Worm (Caenorhabditis elegans): ENCODE results near the gene pafo-1.

The pafo-1 gene

ce11 chrV:11531831-11532534, 10.5 kb downstream of the pafo-1 start (continued):
- TF ChIP-seq Y53F4B.3 (GFP tag; IDR thresholded peaks at IDR 0.05) (no peak), F23B12.7 (tag; optimal IDR thresholded peaks at IDR 0.05; ENCODE audit: insufficient read depth) (peak; percentile 7), ceh-58 (GFP tag; IDR thresholded peaks at IDR 0.05) (no peak), F55B11.4 (tag; optimal IDR thresholded peaks at IDR 0.05; ENCODE audit: borderline replicate concordance, insufficient read depth) (no peak), lin-35 (GFP tag; optimal IDR thresholded peaks at IDR 0.05) (peak in 1 of 3 experiments; percentile 1), pha-4 (tag; optimal IDR thresholded peaks at IDR 0.05) (no peak), B0019.2 (GFP tag; conservative IDR thresholded peaks at IDR 0.05) (no peak), ztf-6 (GFP tag; IDR thresholded peaks at IDR 0.05) (peak; percentile 64; the same call in 1 of the 2 replicates), K12H6.12 (tag; optimal IDR thresholded peaks at IDR 0.05) (peak; percentile 76), tlf-1 (GFP tag; optimal IDR thresholded peaks at IDR 0.05) (peak; percentile 42), F52B5.7 (tag; optimal IDR thresholded peaks at IDR 0.05) (no peak), ceh-91 (GFP tag; IDR thresholded peaks at IDR 0.05) (no peak), B0035.1 (tag; optimal IDR thresholded peaks at IDR 0.05) (no peak), chd-7 (tag; optimal IDR thresholded peaks at IDR 0.05) (peak; percentile 69), xnd-1 (tag; optimal IDR thresholded peaks at IDR 0.05) (no peak), ZK185.1 (tag; optimal IDR thresholded peaks at IDR 0.05; ENCODE audit: poor library complexity, severe bottlenecking) (peak; percentile 40), Y79H2A.3 (GFP tag; conservative IDR thresholded peaks at IDR 0.05) (no peak), madf-3 (GFP tag; IDR thresholded peaks at IDR 0.05) (0 out of 2 replicates have a peak, but pooled peaks have one; percentile 23), rcor-1 (GFP tag; IDR thresholded peaks at IDR 0.05) (no peak), zim-3 (tag; optimal IDR thresholded peaks at IDR 0.05) (peak; percentile 16), B0261.1 (tag; optimal IDR thresholded peaks at IDR 0.05) (no peak), sdz-38 (tag; optimal IDR thresholded peaks at IDR 0.05) (no peak), him-1 (tag; optimal IDR thresholded peaks at IDR 0.05) (no peak), nhr-179 (tag; optimal IDR thresholded peaks at IDR 0.05) (no peak), D2030.7 (GFP tag; IDR thresholded peaks at IDR 0.05) (no peak), cebp-1 (GFP tag; IDR thresholded peaks at IDR 0.05) (no peak), cebp-1 (tag; optimal IDR thresholded peaks at IDR 0.05) (peak; percentile 77), lag-1 (GFP tag; IDR thresholded peaks at IDR 0.05) (no peak), repo-1 (tag; optimal IDR thresholded peaks at IDR 0.05) (peak; percentile 59), ztf-28 (GFP tag; IDR thresholded peaks at IDR 0.05) (no peak), lsl-1 (GFP tag; optimal IDR thresholded peaks at IDR 0.05) (no peak), egl-44 (GFP tag; IDR thresholded peaks at IDR 0.05) (0 out of 2 replicates have a peak, but pooled peaks have one; percentile 57), zfh-2 (GFP tag; conservative IDR thresholded peaks at IDR 0.05) (peak; percentile 79), Y95B8A.8 (GFP tag; IDR thresholded peaks at IDR 0.05) (no peak), dpl-1 (GFP tag; optimal IDR thresholded peaks at IDR 0.05) (no peak), snpc-4 (GFP tag; optimal IDR thresholded peaks at IDR 0.05) (no peak), snpc-4 (tag; optimal IDR thresholded peaks at IDR 0.05) (peak in 3 of 4 experiments; percentile 10 to 58 (median 54)), dpff-1 (tag; optimal IDR thresholded peaks at IDR 0.05) (no peak), madf-8 (GFP tag; conservative IDR thresholded peaks at IDR 0.05) (no peak), ztf-25 (GFP tag; IDR thresholded peaks at IDR 0.05) (no peak), snpc-1.1 (tag; optimal IDR thresholded peaks at IDR 0.05; ENCODE audit: insufficient read depth) (no peak), ceh-100 (GFP tag; IDR thresholded peaks at IDR 0.05) (no peak), ccch-3 (GFP tag; optimal IDR thresholded peaks at IDR 0.05) (no peak), bed-2 (GFP tag; IDR thresholded peaks at IDR 0.05) (no peak), hmg-1.2 (GFP tag; IDR thresholded peaks at IDR 0.05) (peak; percentile 78), bed-1 (GFP tag; IDR thresholded peaks at IDR 0.05) (no peak), pbrm-1 (GFP tag; IDR thresholded peaks at IDR 0.05) (0 out of 2 replicates have a peak, but pooled peaks have one; percentile 50)
